Worm (Caenorhabditis elegans) whole organism, late embryonic: Measurements from ENCODE around the gene M151.7.

Experiments
- C08G9.2 ChIP-seq: sonication (generic microtip); optimal IDR thresholded peaks from 2 replicates; lab custom pipeline; 2016; ENCODE audit warnings: mild to moderate bottlenecking, missing genetic modification characterization, moderate library complexity, missing compliant biosample characterization
- ceh-18 ChIP-seq: sonication (generic microtip); optimal IDR thresholded peaks from 2 replicates; lab custom pipeline; 2016; ENCODE audit warnings: missing genetic modification characterization, missing compliant biosample characterization
- ceh-24 ChIP-seq: sonication (generic microtip); optimal IDR thresholded peaks from 2 replicates; lab custom pipeline; 2016; ENCODE audit warnings: mild to moderate bottlenecking, missing genetic modification characterization, missing compliant biosample characterization
- ceh-30 ChIP-seq: fragments of 150-350 bp; optimal IDR thresholded peaks from 2 replicates; lab custom pipeline; 2014; ENCODE audit warnings: missing biosample characterization, missing genetic modification characterization
- ceh-34 ChIP-seq: sonication (generic microtip); optimal IDR thresholded peaks from 2 replicates; lab custom pipeline; 2016; ENCODE audit warnings: mild to moderate bottlenecking, missing genetic modification characterization, missing compliant biosample characterization
- ceh-45 ChIP-seq: fragments of 200-800 bp; sonication (Bioruptor generic); IDR thresholded peaks from 2 replicates; pipeline ENCODE4 v1.3.6; 2022; ENCODE audit warnings: missing genetic modification reagents, missing genetic modification characterization, missing compliant biosample characterization
- ceh-6 ChIP-seq: fragments of 200-800 bp; sonication (Bioruptor generic); optimal IDR thresholded peaks from 2 replicates; lab custom pipeline; 2018; ENCODE audit warnings: mild to moderate bottlenecking, missing genetic modification characterization, missing compliant biosample characterization
- ceh-9 ChIP-seq: sonication (generic microtip); optimal IDR thresholded peaks from 2 replicates; lab custom pipeline; 2016; ENCODE audit warnings: mild to moderate bottlenecking, missing genetic modification characterization, inconsistent platforms, missing compliant biosample characterization
- che-1 ChIP-seq: sonication (generic microtip); optimal IDR thresholded peaks from 2 replicates; lab custom pipeline; 2016; ENCODE audit warnings: mild to moderate bottlenecking, missing genetic modification characterization, missing compliant biosample characterization
- dmd-4 ChIP-seq: sonication (generic microtip); optimal IDR thresholded peaks from 2 replicates; lab custom pipeline; 2016; ENCODE audit warnings: borderline replicate concordance, missing genetic modification characterization, missing compliant biosample characterization
- elt-2 ChIP-seq: sonication (generic microtip); optimal IDR thresholded peaks from 2 replicates; lab custom pipeline; 2016; ENCODE audit warnings: missing genetic modification reagents, missing genetic modification characterization, missing compliant biosample characterization
- ets-4 ChIP-seq: sonication (generic microtip); optimal IDR thresholded peaks from 2 replicates; lab custom pipeline; 2016; ENCODE audit warnings: missing genetic modification characterization, missing compliant biosample characterization
- fax-1 ChIP-seq: sonication (generic microtip); optimal IDR thresholded peaks from 2 replicates; lab custom pipeline; 2016; ENCODE audit warnings: missing genotype, missing genetic modification characterization, missing compliant biosample characterization
- fkh-10 ChIP-seq: fragments of 150-350 bp; optimal IDR thresholded peaks from 2 replicates; lab custom pipeline; 2014; ENCODE audit warnings: missing biosample characterization, missing genetic modification reagents, missing genetic modification characterization
- hlh-6 ChIP-seq: sonication (generic microtip); optimal IDR thresholded peaks from 2 replicates; lab custom pipeline; 2016; ENCODE audit warnings: missing genotype, missing genetic modification characterization, missing compliant biosample characterization
- lim-6 ChIP-seq: sonication (generic microtip); optimal IDR thresholded peaks from 2 replicates; lab custom pipeline; 2016; ENCODE audit warnings: missing genetic modification characterization, missing compliant biosample characterization
- madf-2 ChIP-seq: sonication (generic microtip); optimal IDR thresholded peaks from 2 replicates; lab custom pipeline; 2017; ENCODE audit warnings: missing genetic modification characterization, missing compliant biosample characterization
- mec-3 ChIP-seq: sonication (generic microtip); optimal IDR thresholded peaks from 2 replicates; lab custom pipeline; 2016; ENCODE audit warnings: borderline replicate concordance, missing genetic modification characterization, missing compliant biosample characterization
- nfya-1 ChIP-seq: sonication (generic microtip); optimal IDR thresholded peaks from 2 replicates; lab custom pipeline; 2017; ENCODE audit warnings: missing genetic modification characterization, mild to moderate bottlenecking, missing compliant biosample characterization, antibody characterized with exemption, moderate library complexity
- nhr-11 ChIP-seq: fragments of 150-350 bp; optimal IDR thresholded peaks from 2 replicates; lab custom pipeline; 2014; ENCODE audit warnings: missing biosample characterization, missing genetic modification characterization
- npax-4 ChIP-seq: sonication (generic microtip); optimal IDR thresholded peaks from 2 replicates; lab custom pipeline; 2016; ENCODE audit warnings: missing genetic modification characterization, missing compliant biosample characterization
- odd-2 ChIP-seq: sonication (generic microtip); optimal IDR thresholded peaks from 2 replicates; lab custom pipeline; 2017; ENCODE audit warnings: antibody characterized with exemption, mild to moderate bottlenecking, missing genetic modification characterization, missing compliant biosample characterization
- pax-1 ChIP-seq: fragments of 150-350 bp; optimal IDR thresholded peaks from 2 replicates; lab custom pipeline; 2014; ENCODE audit warnings: missing biosample characterization, missing genetic modification characterization
- pha-2 ChIP-seq: sonication (generic microtip); optimal IDR thresholded peaks from 2 replicates; lab custom pipeline; 2017; ENCODE audit warnings: mild to moderate bottlenecking, missing genetic modification characterization, missing compliant biosample characterization
- pha-4 ChIP-seq: fragments of 150-350 bp; optimal IDR thresholded peaks from 2 replicates; lab custom pipeline; 2018; ENCODE audit warnings: missing biosample characterization, missing genetic modification reagents, missing genetic modification characterization
- pqm-1 ChIP-seq: sonication (generic microtip); optimal IDR thresholded peaks from 2 replicates; lab custom pipeline; 2016; ENCODE audit warnings: missing genetic modification characterization, missing compliant biosample characterization
- pros-1 ChIP-seq: fragments of 150-350 bp; optimal IDR thresholded peaks from 2 replicates; lab custom pipeline; 2014; ENCODE audit warnings: missing biosample characterization, missing genetic modification reagents, missing genetic modification characterization
- sdc-2 ChIP-seq: sonication (generic microtip); optimal IDR thresholded peaks from 2 replicates; lab custom pipeline; 2016; ENCODE audit warnings: missing genotype, missing genetic modification characterization, missing compliant biosample characterization
- tbx-2 ChIP-seq: sonication (generic microtip); optimal IDR thresholded peaks from 2 replicates; lab custom pipeline; 2016; ENCODE audit warnings: missing genetic modification characterization, missing compliant biosample characterization
- unc-3 ChIP-seq, 2 experiments: fragments of 200-800 bp in 1 of 2; sonication (Bioruptor generic) in 1 of 2; sonication (generic microtip) in 1 of 2; conservative IDR thresholded peaks in 1 of 2; optimal IDR thresholded peaks in 1 of 2; 2 replicates each; pipeline versions ENCODE4 v1.3.6 to Lab custom; 2016 to 2022; ENCODE audit warnings: missing compliant biosample characterization in 2 of 2, missing genetic modification characterization in 2 of 2, missing genetic modification reagents in 1 of 2
- unc-42 ChIP-seq: sonication (generic microtip); optimal IDR thresholded peaks from 2 replicates; lab custom pipeline; 2016; ENCODE audit warnings: missing genotype, missing genetic modification characterization, missing compliant biosample characterization
- unc-86 ChIP-seq: sonication (generic microtip); optimal IDR thresholded peaks from 2 replicates; lab custom pipeline; 2016; ENCODE audit warnings: missing genetic modification characterization, missing compliant biosample characterization
- zip-5 ChIP-seq: sonication (generic microtip); optimal IDR thresholded peaks from 2 replicates; lab custom pipeline; 2016; ENCODE audit warnings: missing genetic modification characterization, missing compliant biosample characterization

Gene M151.7

ce11 chrII:3604578-3604977 lies 17.5 kb upstream of the M151.7 start:
- TF ChIP-seq tbx-2 (tag; lab: Kevin White, UChicago) = no peak
- no peak for TF ChIP-seq pha-4 (tag; lab: Kevin White, UChicago)
- no peak for TF ChIP-seq ceh-24
- no peak for TF ChIP-seq C08G9.2 (tag; lab: Kevin White, UChicago)
- no peak for TF ChIP-seq zip-5 (tag; lab: Kevin White, UChicago)
- no peak for TF ChIP-seq pax-1 (tag; lab: Kevin White, UChicago)
- TF ChIP-seq hlh-6 = no peak
- TF ChIP-seq, all 69 proteins: peak for 0

DNA sequence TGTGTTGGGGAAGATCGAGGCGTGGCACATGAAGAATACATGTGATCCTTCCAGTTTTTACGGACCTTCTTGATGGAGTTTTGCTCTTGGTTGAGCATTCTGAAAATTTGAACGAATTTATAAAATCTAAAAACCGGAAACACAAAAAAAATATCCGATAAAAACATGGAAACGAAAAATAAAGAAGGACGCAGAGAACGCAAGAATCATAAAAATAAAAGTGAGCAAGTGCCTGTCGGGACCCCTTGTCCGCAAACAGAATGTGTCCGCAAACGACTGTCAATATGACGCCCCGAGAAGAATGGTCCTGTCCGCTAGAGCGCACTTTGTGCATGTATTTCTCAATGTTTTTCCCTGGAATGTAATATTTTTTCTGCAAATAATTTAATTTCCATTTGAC lies 12.3 kb upstream of the M151.7 start, which contains the start of gene Y49F6A.5:
Gene Y49F6A.5 (minus strand): TSS at position 101 of the 400 bp plus-strand sequence.
- TF ChIP-seq sdc-2 (tag; lab: Kevin White, UChicago) (no peak), ceh-45 (no peak), lim-6 (tag; lab: Kevin White, UChicago) (no peak), ceh-9 (no peak), unc-42 (no peak), npax-4 (no peak), ceh-18 (no peak), ceh-6 (GFP tag; lab: Kevin White, UChicago) (no peak)

ce11 chrII:3616615-3617014 lies 5.5 kb upstream of the M151.7 start:
- TF ChIP-seq nfya-1 (tag; lab: Kevin White, UChicago) = peak; percentile 94
- TF ChIP-seq tbx-2 (tag; lab: Kevin White, UChicago) = no peak
- no peak for TF ChIP-seq che-1
- TF ChIP-seq, all 69 proteins: peak for 1

DNA sequence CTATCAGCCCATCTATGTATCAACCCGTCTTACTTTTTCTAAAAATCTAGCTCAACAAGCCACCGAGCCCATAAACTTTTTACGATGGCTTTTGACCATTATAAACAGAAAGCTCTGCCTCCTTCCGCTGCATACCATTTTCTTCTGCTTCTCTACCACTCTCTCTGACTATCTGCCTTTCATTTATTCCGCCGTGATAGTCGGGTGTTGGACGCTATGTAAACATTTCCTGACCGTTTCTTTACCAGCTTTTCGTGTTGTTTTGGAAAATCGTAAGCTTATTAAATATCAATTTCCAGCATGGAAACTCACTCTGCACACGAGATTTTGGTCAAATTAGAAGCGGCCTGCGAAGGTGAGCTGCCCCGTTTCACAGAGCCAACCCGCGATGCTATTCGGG lies 4.6 kb upstream of the M151.7 start, which contains the start of gene F40E12.1:
Gene F40E12.1 (plus strand): TSS at position 301 of the 400 bp plus-strand sequence.
- TF ChIP-seq dmd-4 (no peak), unc-3 (GFP tag; conservative IDR thresholded peaks at IDR 0.05; lab: Robert Waterston, UW) (no peak), unc-3 (tag; optimal IDR thresholded peaks at IDR 0.05; lab: Kevin White, UChicago) (no peak), ets-4 (tag; lab: Kevin White, UChicago) (no peak)

DNA sequence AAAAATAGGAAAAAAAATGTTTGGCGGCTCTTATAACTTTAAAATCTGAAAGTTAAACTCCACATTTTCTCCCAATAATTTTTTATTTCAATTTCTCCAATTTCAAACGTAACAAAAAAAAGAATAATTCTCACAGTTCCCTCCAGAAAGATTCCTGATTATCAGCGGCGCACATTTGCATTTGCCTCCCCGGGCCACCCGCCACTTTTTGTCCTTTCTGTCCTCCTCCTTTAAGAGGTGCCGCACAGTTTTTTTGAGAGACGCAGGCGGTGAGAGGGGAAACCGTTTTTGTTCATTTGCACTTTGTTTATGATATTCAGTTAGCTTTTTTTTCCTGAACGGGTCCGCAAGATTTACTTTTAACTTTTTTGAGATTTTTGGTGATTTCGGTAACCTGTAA lies 1.3 kb upstream of the M151.7 start:
- TF ChIP-seq pqm-1 (tag; lab: Kevin White, UChicago) (no peak), ceh-6 (GFP tag; lab: Kevin White, UChicago) (no peak), nfya-1 (tag; lab: Kevin White, UChicago) (no peak), pros-1 (tag; lab: Kevin White, UChicago) (no peak), fax-1 (no peak), ceh-34 (no peak), ceh-9 (no peak), dmd-4 (no peak), unc-86 (tag; lab: Kevin White, UChicago) (no peak), lim-6 (tag; lab: Kevin White, UChicago) (no peak), sdc-2 (tag; lab: Kevin White, UChicago) (no peak), che-1 (no peak)

- TF ChIP-seq fkh-10 (no peak), elt-2 (tag; lab: Kevin White, UChicago) (no peak), pha-2 (no peak), unc-42 (no peak), sdc-2 (tag; lab: Kevin White, UChicago) (no peak), odd-2 (tag; lab: Kevin White, UChicago) (no peak), ceh-45 (no peak), ceh-30 (tag; lab: Kevin White, UChicago) (no peak), ceh-6 (GFP tag; lab: Kevin White, UChicago) (no peak), nhr-11 (tag; lab: Kevin White, UChicago) (no peak), madf-2 (tag; lab: Kevin White, UChicago) (no peak), pqm-1 (tag; lab: Kevin White, UChicago) (no peak), mec-3 (tag; lab: Kevin White, UChicago) (no peak)
These were observed 4.8 kb downstream of the M151.7 start, which contains the start of gene M151.3 for ce11 chrII:3626872-3627271. TSS of gene M151.3 (plus strand) at chrII:3627172.
